Worm (Caenorhabditis elegans): Measurements from ENCODE around the gene Y43F8A.2.

ce11 chrV:19405276-19405815 lies 34.0 kb downstream of the Y43F8A.2 start, which contains the start of the genes C25F9.6 and C25F9.10:
- TF ChIP-seq unc-62 (GFP tag; optimal IDR thresholded peaks at IDR 0.05) (no peak), unc-39 (tag; optimal IDR thresholded peaks at IDR 0.05) (no peak), ztf-11 (tag; optimal IDR thresholded peaks at IDR 0.05) (no peak), nhr-11 (tag; optimal IDR thresholded peaks at IDR 0.05) (no peak)

All from whole organism, L2 larva.